Worm (Caenorhabditis elegans) whole organism, late embryonic: ENCODE data around the gene gtf-2E2.
"Not testable (repeated sequence)": the region's sequence is repeated elsewhere in the genome, so short reads cannot be mapped to it uniquely, and the experiment has no call there.

Experiments used
- ceh-18 ChIP-seq: sonication (generic microtip); optimal IDR thresholded peaks from 2 replicates; lab custom pipeline; 2016; ENCODE audit warnings: missing genetic modification characterization, missing compliant biosample characterization
- ceh-31 ChIP-seq: sonication (generic microtip); optimal IDR thresholded peaks from 2 replicates; lab custom pipeline; 2016; ENCODE audit warnings: missing genetic modification characterization, missing compliant biosample characterization
- ceh-34 ChIP-seq: sonication (generic microtip); optimal IDR thresholded peaks from 2 replicates; lab custom pipeline; 2016; ENCODE audit warnings: mild to moderate bottlenecking, missing genetic modification characterization, missing compliant biosample characterization
- elt-2 ChIP-seq: sonication (generic microtip); optimal IDR thresholded peaks from 2 replicates; lab custom pipeline; 2016; ENCODE audit warnings: missing genetic modification reagents, missing genetic modification characterization, missing compliant biosample characterization
- fkh-10 ChIP-seq: fragments of 150-350 bp; optimal IDR thresholded peaks from 2 replicates; lab custom pipeline; 2014; ENCODE audit warnings: missing biosample characterization, missing genetic modification reagents, missing genetic modification characterization
- fkh-6 ChIP-seq: sonication (generic microtip); optimal IDR thresholded peaks from 2 replicates; lab custom pipeline; 2016; ENCODE audit warnings: missing genetic modification characterization, missing compliant biosample characterization
- gmeb-2 ChIP-seq: sonication (generic microtip); optimal IDR thresholded peaks from 2 replicates; lab custom pipeline; 2016; ENCODE audit warnings: missing genetic modification characterization, inconsistent platforms, missing compliant biosample characterization
- nfya-1 ChIP-seq: sonication (generic microtip); optimal IDR thresholded peaks from 2 replicates; lab custom pipeline; 2017; ENCODE audit warnings: missing genetic modification characterization, mild to moderate bottlenecking, missing compliant biosample characterization, antibody characterized with exemption, moderate library complexity
- nhr-11 ChIP-seq: fragments of 150-350 bp; optimal IDR thresholded peaks from 2 replicates; lab custom pipeline; 2014; ENCODE audit warnings: missing biosample characterization, missing genetic modification characterization
- nhr-232 ChIP-seq: sonication (generic microtip); optimal IDR thresholded peaks from 2 replicates; lab custom pipeline; 2016; ENCODE audit warnings: missing genetic modification characterization, missing compliant biosample characterization
- unc-3 ChIP-seq, 2 experiments: fragments of 200-800 bp in 1 of 2; sonication (Bioruptor generic) in 1 of 2; sonication (generic microtip) in 1 of 2; conservative IDR thresholded peaks in 1 of 2; optimal IDR thresholded peaks in 1 of 2; 2 replicates each; pipeline versions ENCODE4 v1.3.6 to Lab custom; 2016 to 2022; ENCODE audit warnings: missing compliant biosample characterization in 2 of 2, missing genetic modification characterization in 2 of 2, missing genetic modification reagents in 1 of 2
- unc-55 ChIP-seq: sonication (generic microtip); optimal IDR thresholded peaks from 2 replicates; lab custom pipeline; 2017; ENCODE audit warnings: missing biosample characterization, missing genetic modification reagents, missing genetic modification characterization

DNA sequence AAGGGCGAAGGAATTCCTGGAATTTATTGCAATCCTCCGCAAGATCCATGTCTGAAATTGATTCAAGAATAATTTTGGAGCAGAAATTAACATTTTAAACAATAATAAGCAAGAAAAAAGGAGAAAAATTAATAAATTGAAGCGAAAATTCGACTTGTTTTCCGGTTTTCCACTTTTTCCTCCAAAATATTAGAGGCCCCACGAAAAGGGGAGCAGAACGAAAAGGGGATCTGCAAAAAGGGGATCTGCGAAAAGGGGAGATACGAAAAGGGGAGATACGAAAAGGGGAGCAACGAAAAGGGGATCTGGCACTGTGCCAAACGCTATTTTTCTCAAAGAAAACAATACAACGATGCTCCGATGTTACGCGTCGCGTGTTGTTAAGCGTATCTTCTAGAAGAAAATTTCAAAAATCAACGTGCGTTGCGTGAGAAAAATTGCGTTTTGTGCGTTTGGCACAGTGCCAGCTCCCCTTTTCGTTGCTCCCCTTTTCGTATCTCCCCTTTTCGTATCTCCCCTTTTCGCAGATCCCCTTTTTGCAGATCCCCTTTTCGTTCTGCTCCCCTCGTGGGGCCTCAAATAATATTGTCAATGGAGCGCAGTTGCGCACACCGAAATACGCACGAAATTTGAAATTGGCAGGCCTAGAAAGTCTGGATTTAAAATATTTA, 7.7 kb downstream of the gtf-2E2 start, which contains the start of gene Y62F5A.12:
- TF ChIP-seq nhr-232; nhr-11 (tag; lab: Kevin White, UChicago); unc-55 (GFP tag; lab: Kevin White, UChicago); fkh-10 (GFP tag; lab: Kevin White, UChicago): not testable (repeated sequence)
- TF ChIP-seq ceh-18 (tag; lab: Kevin White, UChicago) (peak; percentile 89), elt-2 (tag; lab: Kevin White, UChicago) (peak; percentile 79), fkh-6 (tag; lab: Kevin White, UChicago) (peak; percentile 57), gmeb-2 (tag; lab: Kevin White, UChicago) (peak; percentile 65), ceh-31 (peak; percentile 100), nfya-1 (tag; lab: Kevin White, UChicago) (peak; percentile 35), unc-3 (GFP tag; conservative IDR thresholded peaks at IDR 0.05; lab: Robert Waterston, UW) (peak; percentile 83), unc-3 (tag; optimal IDR thresholded peaks at IDR 0.05; lab: Kevin White, UChicago) (peak; percentile 66), ceh-34 (tag; lab: Kevin White, UChicago) (peak; percentile 95)
